Fruit fly (Drosophila melanogaster) whole organism, embryonic: ENCODE data around the gene CG8319.
A peak's percentile ranks its signal among the peaks of the same experiment; 100 is the strongest.

ENCODE experiments used
- CG10274 ChIP-seq: fragments of 200-800 bp; sonication (Bioruptor generic); optimal IDR thresholded peaks from 3 replicates; lab custom pipeline; 2017; ENCODE audit warnings: missing biosample characterization, mild to moderate bottlenecking, missing genetic modification characterization
- CG12299 ChIP-seq: fragments of 200-800 bp; sonication (Bioruptor generic); optimal IDR thresholded peaks from 2 replicates; lab custom pipeline; 2018; ENCODE audit warnings: missing biosample characterization, mild to moderate bottlenecking, missing genetic modification characterization
- CG12942 ChIP-seq: fragments of 200-800 bp; sonication (Bioruptor generic); optimal IDR thresholded peaks from 3 replicates; lab custom pipeline; 2016; ENCODE audit warnings: missing biosample characterization, missing genetic modification characterization
- CG13424 ChIP-seq: fragments of 200-800 bp; sonication (Bioruptor generic); optimal IDR thresholded peaks from 2 replicates; lab custom pipeline; 2019; ENCODE audit warnings: missing biosample characterization, mild to moderate bottlenecking, missing genetic modification characterization, moderate library complexity
- CG13894 ChIP-seq: fragments of 200-800 bp; sonication (Bioruptor generic); optimal IDR thresholded peaks from 3 replicates; lab custom pipeline; 2018; ENCODE audit warnings: missing biosample characterization, mild to moderate bottlenecking, missing genetic modification characterization, moderate library complexity
- CG14710 ChIP-seq: fragments of 200-800 bp; sonication (Bioruptor generic); optimal IDR thresholded peaks from 3 replicates; lab custom pipeline; 2019; ENCODE audit warnings: missing biosample characterization, mild to moderate bottlenecking, missing genetic modification characterization, moderate library complexity
- CG14860 ChIP-seq: fragments of 200-800 bp; sonication (Bioruptor generic); IDR thresholded peaks from 3 replicates; pipeline ENCODE4 v1.3.6; 2022; ENCODE audit warnings: missing biosample characterization, missing genetic modification characterization; ENCODE audit not compliant: partially characterized antibody
- CG16815 ChIP-seq: fragments of 200-800 bp; sonication (Bioruptor generic); optimal IDR thresholded peaks from 3 replicates; lab custom pipeline; 2017; ENCODE audit warnings: missing biosample characterization, mild to moderate bottlenecking, missing genetic modification characterization
- CG17359 ChIP-seq: fragments of 200-800 bp; sonication (Bioruptor generic); optimal IDR thresholded peaks from 3 replicates; lab custom pipeline; 2018; ENCODE audit warnings: missing biosample characterization, mild to moderate bottlenecking, missing genetic modification characterization, moderate library complexity
- CG31365 ChIP-seq: fragments of 200-800 bp; sonication (Bioruptor generic); optimal IDR thresholded peaks from 2 replicates; lab custom pipeline; 2018; ENCODE audit warnings: missing biosample characterization, mild to moderate bottlenecking, missing genetic modification characterization
- CG3163 ChIP-seq: fragments of 200-800 bp; sonication (Bioruptor generic); optimal IDR thresholded peaks from 3 replicates; lab custom pipeline; 2016; ENCODE audit warnings: missing biosample characterization, missing genetic modification characterization
- CG4360 ChIP-seq: fragments of 200-800 bp; sonication (Bioruptor generic); IDR thresholded peaks from 2 replicates; pipeline ENCODE4 v1.3.6; 2022; ENCODE audit warnings: missing biosample characterization, missing genetic modification characterization
- CG4707 ChIP-seq: fragments of 200-800 bp; sonication (Bioruptor generic); optimal IDR thresholded peaks from 2 replicates; lab custom pipeline; 2018; ENCODE audit warnings: missing biosample characterization, mild to moderate bottlenecking, missing genetic modification characterization, moderate library complexity
- CG4730 ChIP-seq: fragments of 200-800 bp; sonication (Bioruptor generic); IDR thresholded peaks from 2 replicates; pipeline ENCODE4 v1.3.6; 2022; ENCODE audit warnings: missing biosample characterization, missing genetic modification characterization
- CG7271 ChIP-seq: fragments of 200-800 bp; sonication (Bioruptor generic); optimal IDR thresholded peaks from 2 replicates; lab custom pipeline; 2018; ENCODE audit warnings: missing biosample characterization, mild to moderate bottlenecking, missing genetic modification characterization, moderate library complexity
- CG7556 ChIP-seq: fragments of 200-800 bp; sonication (Bioruptor generic); optimal IDR thresholded peaks from 2 replicates; lab custom pipeline; 2017; ENCODE audit warnings: missing biosample characterization, mild to moderate bottlenecking, missing genetic modification characterization
- CG7786 ChIP-seq: fragments of 200-800 bp; sonication (Bioruptor generic); optimal IDR thresholded peaks from 2 replicates; lab custom pipeline; 2016; ENCODE audit warnings: missing biosample characterization, missing genetic modification characterization
- CG8089 ChIP-seq: fragments of 200-800 bp; sonication (Bioruptor generic); optimal IDR thresholded peaks from 3 replicates; lab custom pipeline; 2016; ENCODE audit warnings: missing biosample characterization, missing genetic modification characterization
- CG8359 ChIP-seq: fragments of 200-800 bp; sonication (Bioruptor generic); optimal IDR thresholded peaks from 2 replicates; lab custom pipeline; 2017; ENCODE audit warnings: missing biosample characterization, mild to moderate bottlenecking, missing genetic modification characterization, borderline replicate concordance
- CG8478 ChIP-seq: fragments of >200 bp; optimal IDR thresholded peaks from 2 replicates; lab custom pipeline; 2018
- CG9797 ChIP-seq: fragments of 200-800 bp; sonication (Bioruptor generic); optimal IDR thresholded peaks from 3 replicates; lab custom pipeline; 2018; ENCODE audit warnings: missing biosample characterization, mild to moderate bottlenecking, missing genetic modification characterization
- Chrac-16 ChIP-seq: fragments of 200-800 bp; sonication (Bioruptor generic); optimal IDR thresholded peaks from 3 replicates; lab custom pipeline; 2016; ENCODE audit warnings: missing biosample characterization, missing genetic modification characterization
- Elba2 ChIP-seq: fragments of 200-800 bp; sonication (Bioruptor generic); optimal IDR thresholded peaks from 3 replicates; lab custom pipeline; 2016; ENCODE audit warnings: missing biosample characterization, missing genetic modification characterization
- HLH3B ChIP-seq: fragments of 200-800 bp; sonication (Bioruptor generic); IDR thresholded peaks from 2 replicates; pipeline ENCODE4 v1.3.6; 2022; ENCODE audit warnings: missing biosample characterization, missing genetic modification characterization
- Hey ChIP-seq: fragments of 200-800 bp; sonication (Bioruptor generic); optimal IDR thresholded peaks from 3 replicates; lab custom pipeline; 2018; ENCODE audit warnings: missing biosample characterization, mild to moderate bottlenecking, missing genetic modification characterization
- Hmr ChIP-seq: fragments of 200-800 bp; sonication (Bioruptor generic); optimal IDR thresholded peaks from 3 replicates; lab custom pipeline; 2017; ENCODE audit warnings: mild to moderate bottlenecking, missing biosample characterization, missing genetic modification reagents, missing genetic modification characterization
- Hr39 ChIP-seq: fragments of >200 bp; optimal IDR thresholded peaks from 2 replicates; lab custom pipeline; 2017
- Kr ChIP-seq: fragments of 200-800 bp; sonication (Bioruptor generic); optimal IDR thresholded peaks from 2 replicates; lab custom pipeline; 2017; ENCODE audit warnings: missing biosample characterization, mild to moderate bottlenecking, missing genetic modification characterization
- Lhr ChIP-seq: fragments of 200-800 bp; sonication (Bioruptor generic); optimal IDR thresholded peaks from 3 replicates; lab custom pipeline; 2017; ENCODE audit warnings: mild to moderate bottlenecking, missing biosample characterization, missing genetic modification reagents, missing genetic modification characterization
- NC2α ChIP-seq: fragments of 200-800 bp; sonication (Bioruptor generic); optimal IDR thresholded peaks from 2 replicates; lab custom pipeline; 2016; ENCODE audit warnings: missing biosample characterization, missing genetic modification characterization
- Poxn ChIP-seq: fragments of 200-800 bp; sonication (Bioruptor generic); IDR thresholded peaks from 2 replicates; pipeline ENCODE4 v1.3.6; 2022; ENCODE audit warnings: missing biosample characterization, missing genetic modification characterization
- Ravus ChIP-seq: fragments of 200-800 bp; sonication (Bioruptor generic); IDR thresholded peaks from 2 replicates; pipeline ENCODE4 v1.3.6; 2022; ENCODE audit warnings: missing biosample characterization, missing genetic modification characterization
- Sox100B ChIP-seq: fragments of 200-800 bp; sonication (Bioruptor generic); optimal IDR thresholded peaks from 3 replicates; lab custom pipeline; 2018; ENCODE audit warnings: missing biosample characterization, mild to moderate bottlenecking, missing genetic modification characterization
- YL-1 ChIP-seq: fragments of 200-800 bp; sonication (Bioruptor generic); optimal IDR thresholded peaks from 3 replicates; lab custom pipeline; 2017; ENCODE audit warnings: missing biosample characterization, mild to moderate bottlenecking, missing genetic modification characterization
- ato ChIP-seq: fragments of 200-800 bp; sonication (Bioruptor generic); IDR thresholded peaks from 2 replicates; pipeline ENCODE4 v1.3.6; 2022; ENCODE audit warnings: missing biosample characterization, missing genetic modification characterization; ENCODE audit not compliant: partially characterized antibody
- bbx ChIP-seq: fragments of 200-800 bp; sonication (Bioruptor generic); IDR thresholded peaks from 2 replicates; pipeline ENCODE4 v1.3.6; 2022; ENCODE audit warnings: missing biosample characterization, missing genetic modification characterization; ENCODE audit not compliant: partially characterized antibody
- chif ChIP-seq, 2 experiments: fragments of 200-800 bp; sonication (Bioruptor generic); optimal IDR thresholded peaks; 3 replicates each; lab custom pipeline; 2016; ENCODE audit warnings: missing biosample characterization in 2 of 2, missing genetic modification characterization in 2 of 2
- cwo ChIP-seq: fragments of 200-800 bp; sonication (Bioruptor generic); optimal IDR thresholded peaks from 3 replicates; lab custom pipeline; 2017; ENCODE audit warnings: missing biosample characterization, missing genetic modification characterization, mild to moderate bottlenecking, moderate library complexity, missing genetic modification reagents
- dmrt11E ChIP-seq: fragments of 200-800 bp; sonication (Bioruptor generic); optimal IDR thresholded peaks from 3 replicates; lab custom pipeline; 2018; ENCODE audit warnings: missing biosample characterization, mild to moderate bottlenecking, missing genetic modification characterization, moderate library complexity
- klu ChIP-seq: fragments of 200-800 bp; sonication (Bioruptor generic); IDR thresholded peaks from 2 replicates; pipeline ENCODE4 v1.3.6; 2022; ENCODE audit warnings: missing biosample characterization, missing genetic modification characterization
- lilli ChIP-seq: fragments of 200-800 bp; sonication (Bioruptor generic); optimal IDR thresholded peaks from 3 replicates; lab custom pipeline; 2016; ENCODE audit warnings: missing biosample characterization, missing genetic modification characterization
- lmd ChIP-seq: fragments of 200-800 bp; sonication (Bioruptor generic); IDR thresholded peaks from 2 replicates; pipeline ENCODE4 v1.3.6; 2022; ENCODE audit warnings: missing biosample characterization, missing genetic modification characterization
- lov ChIP-seq, 2 experiments: fragments of 200-800 bp in 1 of 2; fragments of >200 bp in 1 of 2; sonication (Bioruptor generic) in 1 of 2; IDR thresholded peaks in 1 of 2; optimal IDR thresholded peaks in 1 of 2; 2 replicates in 1 of 2; 3 replicates in 1 of 2; pipeline versions ENCODE4 v1.3.6 to Lab custom; 2017 to 2022; ENCODE audit warnings: missing biosample characterization in 1 of 2, missing genetic modification characterization in 1 of 2
- oc ChIP-seq: fragments of 200-800 bp; sonication (Bioruptor generic); optimal IDR thresholded peaks from 2 replicates; lab custom pipeline; 2018; ENCODE audit warnings: missing biosample characterization, mild to moderate bottlenecking, missing genetic modification characterization, moderate library complexity
- sima ChIP-seq: fragments of 200-800 bp; sonication (Bioruptor generic); optimal IDR thresholded peaks from 2 replicates; lab custom pipeline; 2016; ENCODE audit warnings: missing biosample characterization, missing genetic modification characterization
- sisA ChIP-seq: fragments of 200-800 bp; sonication (Bioruptor generic); IDR thresholded peaks from 2 replicates; pipeline ENCODE4 v1.3.6; 2022; ENCODE audit warnings: missing biosample characterization, missing genetic modification characterization
- tap ChIP-seq: fragments of 200-800 bp; optimal IDR thresholded peaks from 3 replicates; lab custom pipeline; 2019; ENCODE audit warnings: missing biosample characterization, mild to moderate bottlenecking, missing genetic modification characterization, moderate library complexity
- ttk ChIP-seq: fragments of 200-800 bp; sonication (Bioruptor generic); IDR thresholded peaks from 2 replicates; pipeline ENCODE4 v2.1.2; 2022; ENCODE audit warnings: missing biosample characterization, missing genetic modification characterization
- yki ChIP-seq: fragments of >200 bp; optimal IDR thresholded peaks from 3 replicates; lab custom pipeline; 2018
- zf30C ChIP-seq: fragments of 200-800 bp; sonication (Bioruptor generic); optimal IDR thresholded peaks from 3 replicates; lab custom pipeline; 2018; ENCODE audit warnings: missing biosample characterization, mild to moderate bottlenecking, missing genetic modification characterization

Gene CG8319

DNA sequence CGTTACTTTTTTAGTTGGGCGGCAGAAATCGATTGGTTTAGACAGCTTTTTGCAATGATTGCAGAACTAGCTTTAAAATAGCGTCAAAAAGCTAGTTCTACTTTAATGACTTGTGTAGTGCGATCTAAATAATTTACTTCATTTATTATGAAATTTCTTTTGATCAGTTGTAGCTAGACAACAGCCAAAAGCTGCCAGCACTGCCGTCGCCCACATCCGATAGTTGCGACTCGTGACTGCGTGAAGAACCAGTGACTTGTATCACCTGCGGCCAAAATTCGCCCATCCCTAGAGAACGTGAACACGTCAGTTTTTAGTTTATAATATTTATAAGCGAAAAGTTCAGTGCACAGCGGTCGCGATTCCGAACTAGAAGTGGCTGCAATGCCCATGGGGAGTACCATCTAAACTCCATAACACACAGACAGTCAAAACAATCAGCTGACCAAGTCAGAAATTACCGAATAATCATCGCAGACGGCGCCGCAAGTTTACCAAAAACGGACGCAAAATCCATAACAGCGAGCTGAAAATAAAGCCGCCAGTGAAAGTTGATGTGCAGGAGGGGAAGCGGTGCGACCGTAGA is 40.4 kb upstream of the CG8319 start, which contains the start of gene P58IPK (continued):
- TF ChIP-seq tap (tag; lab: Kevin White, UChicago) (no peak), Lhr (GFP tag; lab: Kevin White, UChicago) (peak; percentile 65), CG7556 (GFP tag; lab: Kevin White, UChicago) (peak; percentile 2), cwo (GFP tag; lab: Kevin White, UChicago) (no peak), Elba2 (no peak), Ravus (no peak; the same call in 1 of the 2 replicates), bbx (GFP tag; lab: Robert Waterston, UW) (peak; percentile 95), lov (optimal IDR thresholded peaks at IDR 0.05; lab: Kevin White, UChicago) (no peak), lov (GFP tag; IDR thresholded peaks at IDR 0.05; lab: Robert Waterston, UW) (0 out of 3 replicates have a peak, but pooled peaks have one; percentile 37), CG7271 (tag; lab: Kevin White, UChicago) (no peak), CG13424 (peak; percentile 62), Chrac-16 (GFP tag; lab: Kevin White, UChicago) (peak; percentile 75), CG4360 (GFP tag; lab: Robert Waterston, UW) (no peak), Poxn (GFP tag; lab: Robert Waterston, UW) (no peak), Kr (GFP tag; lab: Kevin White, UChicago) (no peak), lilli (GFP tag; lab: Kevin White, UChicago) (peak; percentile 87), zf30C (no peak), klu (GFP tag; lab: Robert Waterston, UW) (peak; percentile 63; the same call in 1 of the 2 replicates), CG12942 (GFP tag; lab: Kevin White, UChicago) (peak; percentile 47), CG10274 (no peak), Hr39 (lab: Kevin White, UChicago) (no peak), Hey (tag; lab: Kevin White, UChicago) (no peak), CG7786 (GFP tag; lab: Kevin White, UChicago) (peak; percentile 76), sisA (GFP tag; lab: Robert Waterston, UW) (peak; percentile 64), CG4730 (peak; percentile 20; the same call in 1 of the 2 replicates), dmrt11E (peak; percentile 41), sima (GFP tag; lab: Kevin White, UChicago) (no peak), ato (peak; percentile 88), Sox100B (GFP tag; lab: Kevin White, UChicago) (no peak), CG8089 (no peak), CG13894 (tag; lab: Kevin White, UChicago) (peak; percentile 77), chif (GFP tag; optimal IDR thresholded peaks at IDR 0.05; lab: Kevin White, UChicago) (peak; percentile 42 to 57), oc (no peak), CG14860 (GFP tag; lab: Robert Waterston, UW) (peak; percentile 88), lmd (GFP tag; lab: Robert Waterston, UW) (peak; percentile 66; the same call in 1 of the 2 replicates), HLH3B (peak; percentile 29; the same call in 1 of the 2 replicates), NC2α (GFP tag; lab: Kevin White, UChicago) (peak; percentile 28), CG17359 (tag; lab: Kevin White, UChicago) (peak; percentile 38), CG16815 (GFP tag; lab: Kevin White, UChicago) (peak; percentile 22), ttk (GFP tag; lab: Robert Waterston, UW) (0 out of 2 replicates have a peak, but pooled peaks have one; percentile 44), CG14710 (peak; percentile 73), CG12299 (peak; percentile 26), CG4707 (GFP tag; lab: Kevin White, UChicago) (no peak), CG8478 (lab: Kevin White, UChicago) (no peak), CG3163 (GFP tag; lab: Kevin White, UChicago) (peak; percentile 58), CG31365 (tag; lab: Kevin White, UChicago) (no peak), Hmr (GFP tag; lab: Kevin White, UChicago) (peak; percentile 60), CG9797 (GFP tag; lab: Kevin White, UChicago) (peak; percentile 49), YL-1 (GFP tag; lab: Kevin White, UChicago) (peak; percentile 73), CG8359 (GFP tag; lab: Kevin White, UChicago) (no peak), yki (lab: Kevin White, UChicago) (no peak)
